Worm (Caenorhabditis elegans) whole organism, L1 larva: ENCODE measurements around the gene lars-1.

Experiments
- C04F5.9 ChIP-seq: sonication (generic microtip); optimal IDR thresholded peaks from 2 replicates; lab custom pipeline; 2016; ENCODE audit warnings: missing genetic modification characterization, missing compliant biosample characterization
- C16A3.4 ChIP-seq: fragments of 150-350 bp; optimal IDR thresholded peaks from 2 replicates; lab custom pipeline; 2014; ENCODE audit warnings: missing biosample characterization, missing genetic modification characterization
- C34B4.2 ChIP-seq: sonication (generic microtip); optimal IDR thresholded peaks from 2 replicates; lab custom pipeline; 2017; ENCODE audit warnings: mild to moderate bottlenecking, missing genetic modification characterization, missing compliant biosample characterization
- aha-1 ChIP-seq: fragments of 150-350 bp; optimal IDR thresholded peaks from 2 replicates; lab custom pipeline; 2014; ENCODE audit warnings: missing biosample characterization, missing genetic modification characterization
- ama-1 ChIP-seq: fragments of 150-350 bp; optimal IDR thresholded peaks from 2 replicates; lab custom pipeline; 2014
- blmp-1 ChIP-seq: fragments of 150-350 bp; optimal IDR thresholded peaks from 2 replicates; lab custom pipeline; 2014; ENCODE audit warnings: missing biosample characterization, missing genetic modification characterization
- ceh-88 ChIP-seq: fragments of 200-800 bp; sonication (Bioruptor generic); IDR thresholded peaks from 2 replicates; pipeline ENCODE4 v1.3.6; 2022; ENCODE audit warnings: missing genetic modification characterization, missing compliant biosample characterization
- dpl-1 ChIP-seq, 3 experiments: fragments of 150-350 bp in 2 of 3; sonication (generic microtip) in 1 of 3; optimal IDR thresholded peaks; 2 replicates each; lab custom pipeline; 2014 to 2017; ENCODE audit warnings: missing biosample characterization in 3 of 3, missing genetic modification characterization in 3 of 3, missing genetic modification reagents in 3 of 3
- dsc-1 ChIP-seq: sonication (generic microtip); optimal IDR thresholded peaks from 2 replicates; lab custom pipeline; 2016; ENCODE audit warnings: mild to moderate bottlenecking, missing genetic modification characterization, missing compliant biosample characterization
- efl-1 ChIP-seq, 4 experiments: fragments of 150-350 bp; optimal IDR thresholded peaks in 3 of 4; peaks in 1 of 4; 1 replicate in 1 of 4; 2 replicates in 3 of 4; lab custom pipeline; 2014; ENCODE audit warnings: missing biosample characterization in 2 of 4, missing genetic modification characterization in 2 of 4, missing genetic modification reagents in 2 of 4
- egl-27 ChIP-seq, 2 experiments: fragments of 150-350 bp in 1 of 2; sonication (generic microtip); optimal IDR thresholded peaks; 3 replicates each; lab custom pipeline; 2017 to 2018; ENCODE audit warnings: missing biosample characterization in 2 of 2, missing genetic modification characterization in 2 of 2, missing genetic modification reagents in 2 of 2
- elt-3 ChIP-seq, 6 experiments: fragments of 150-350 bp in 1 of 6; sonication (generic microtip); optimal IDR thresholded peaks; 2 replicates each; lab custom pipeline; 2017 to 2018; ENCODE audit warnings: missing biosample characterization in 6 of 6, missing genetic modification characterization in 6 of 6, inconsistent platforms in 1 of 6
- ets-5 ChIP-seq: fragments of 200-800 bp; sonication (Bioruptor generic); IDR thresholded peaks from 2 replicates; pipeline ENCODE4 v1.3.6; 2022; ENCODE audit warnings: missing genetic modification characterization, missing compliant biosample characterization
- fkh-10 ChIP-seq: sonication (generic microtip); optimal IDR thresholded peaks from 2 replicates; lab custom pipeline; 2017; ENCODE audit warnings: missing biosample characterization, missing genetic modification reagents, missing genetic modification characterization
- fos-1 ChIP-seq: fragments of 150-350 bp; optimal IDR thresholded peaks from 2 replicates; lab custom pipeline; 2014; ENCODE audit warnings: missing biosample characterization, missing genetic modification characterization
- grh-1 ChIP-seq: fragments of 200-800 bp; sonication (Bioruptor generic); IDR thresholded peaks from 2 replicates; pipeline ENCODE4 v1.3.6; 2022; ENCODE audit warnings: missing genetic modification reagents, missing genetic modification characterization, missing compliant biosample characterization
- hpl-2 ChIP-seq: fragments of 150-350 bp; optimal IDR thresholded peaks from 2 replicates; lab custom pipeline; 2014; ENCODE audit warnings: missing biosample characterization, missing genetic modification reagents, missing genetic modification characterization
- irx-1 ChIP-seq: sonication (generic microtip); optimal IDR thresholded peaks from 2 replicates; lab custom pipeline; 2016; ENCODE audit warnings: missing genetic modification characterization, missing compliant biosample characterization
- isw-1 ChIP-seq: fragments of 200-800 bp; sonication (Bioruptor generic); IDR thresholded peaks from 2 replicates; pipeline ENCODE4 v1.3.6; 2022; ENCODE audit warnings: missing genetic modification characterization, missing compliant biosample characterization
- lin-13 ChIP-seq: fragments of 150-350 bp; optimal IDR thresholded peaks from 2 replicates; lab custom pipeline; 2014; ENCODE audit warnings: missing biosample characterization, missing genetic modification reagents, missing genetic modification characterization
- lin-15B ChIP-seq: fragments of 150-350 bp; sonication (generic microtip); optimal IDR thresholded peaks from 3 replicates; lab custom pipeline; 2014; ENCODE audit warnings: missing biosample characterization, missing genetic modification characterization
- lin-39 ChIP-seq: fragments of 150-350 bp; optimal IDR thresholded peaks from 2 replicates; lab custom pipeline; 2014; ENCODE audit warnings: missing biosample characterization, missing genetic modification reagents, missing genetic modification characterization
- lir-3 ChIP-seq: sonication (generic microtip); optimal IDR thresholded peaks from 2 replicates; lab custom pipeline; 2016; ENCODE audit warnings: mild to moderate bottlenecking, missing genetic modification characterization, moderate library complexity, missing compliant biosample characterization; ENCODE audit not compliant: poor library complexity
- mef-2 ChIP-seq: fragments of 150-350 bp; optimal IDR thresholded peaks from 2 replicates; lab custom pipeline; 2014; ENCODE audit warnings: missing biosample characterization, missing genetic modification characterization
- nhr-12 ChIP-seq: sonication (generic microtip); optimal IDR thresholded peaks from 2 replicates; lab custom pipeline; 2017; ENCODE audit warnings: missing biosample characterization, missing genetic modification characterization
- nhr-237 ChIP-seq: fragments of 150-350 bp; optimal IDR thresholded peaks from 2 replicates; lab custom pipeline; 2014; ENCODE audit warnings: missing biosample characterization, missing genetic modification characterization
- nhr-71 ChIP-seq: sonication (generic microtip); optimal IDR thresholded peaks from 2 replicates; lab custom pipeline; 2016; ENCODE audit warnings: mild to moderate bottlenecking, missing genetic modification characterization, moderate library complexity, missing compliant biosample characterization
- nhr-90 ChIP-seq: sonication (generic microtip); optimal IDR thresholded peaks from 2 replicates; lab custom pipeline; 2016; ENCODE audit warnings: mild to moderate bottlenecking, missing genetic modification characterization, missing compliant biosample characterization; ENCODE audit not compliant: poor library complexity
- swsn-7 ChIP-seq: sonication (generic microtip); optimal IDR thresholded peaks from 2 replicates; lab custom pipeline; 2016; ENCODE audit warnings: missing genetic modification characterization, missing compliant biosample characterization
- tlp-1 ChIP-seq: fragments of 150-350 bp; optimal IDR thresholded peaks from 2 replicates; lab custom pipeline; 2014; ENCODE audit warnings: missing biosample characterization, missing genetic modification characterization
- unc-62 ChIP-seq: fragments of 150-350 bp; optimal IDR thresholded peaks from 2 replicates; lab custom pipeline; 2014; ENCODE audit warnings: missing biosample characterization, missing genetic modification reagents, missing genetic modification characterization
- unc-86 ChIP-seq: sonication (generic microtip); optimal IDR thresholded peaks from 2 replicates; lab custom pipeline; 2016; ENCODE audit warnings: missing genetic modification characterization, missing compliant biosample characterization
- unc-98 ChIP-seq: fragments of 200-800 bp; sonication (Bioruptor generic); IDR thresholded peaks from 2 replicates; pipeline ENCODE4 v1.3.6; 2022; ENCODE audit warnings: missing genetic modification characterization, missing compliant biosample characterization
- vab-15 ChIP-seq: sonication (generic microtip); optimal IDR thresholded peaks from 2 replicates; lab custom pipeline; 2017; ENCODE audit warnings: missing genotype, mild to moderate bottlenecking, missing genetic modification characterization, missing compliant biosample characterization
- xbp-1 ChIP-seq: sonication (generic microtip); optimal IDR thresholded peaks from 2 replicates; lab custom pipeline; 2016; ENCODE audit warnings: missing genetic modification characterization, missing compliant biosample characterization
- zip-4 ChIP-seq: fragments of 200-800 bp; sonication (Bioruptor generic); optimal IDR thresholded peaks from 2 replicates; lab custom pipeline; 2018; ENCODE audit warnings: mild to moderate bottlenecking, missing genetic modification characterization, moderate library complexity, missing compliant biosample characterization
- ztf-4 ChIP-seq: fragments of 150-350 bp; optimal IDR thresholded peaks from 2 replicates; lab custom pipeline; 2014; ENCODE audit warnings: missing biosample characterization, missing genetic modification characterization

The lars-1 gene

DNA sequence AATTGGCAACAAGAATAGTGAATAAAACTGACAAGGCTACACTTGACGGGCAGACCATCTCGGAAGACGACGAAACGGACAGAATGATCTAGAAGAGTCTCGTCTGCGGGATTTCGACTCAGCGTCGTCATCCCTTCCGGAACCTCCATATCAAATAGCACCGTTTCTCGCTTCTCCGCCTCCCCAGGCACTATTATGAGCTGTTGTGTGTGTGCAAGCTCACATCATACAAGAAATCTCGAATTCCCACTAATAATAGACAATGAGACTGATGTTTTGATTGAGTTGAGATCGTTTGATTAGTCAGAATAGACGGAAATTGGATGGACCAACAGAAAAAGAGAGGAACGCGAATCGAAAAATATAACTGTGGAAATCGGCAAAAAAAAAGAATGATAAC, 3.6 kb upstream of the lars-1 start, which contains the start of gene spp-28:
TSS of gene spp-28 (minus strand) at position 101 of the 400 bp plus-strand sequence.
- TF ChIP-seq dsc-1 (tag; lab: Kevin White, UChicago) (no peak), C16A3.4 (tag; lab: Kevin White, UChicago) (no peak), C04F5.9 (tag; lab: Kevin White, UChicago) (no peak), C34B4.2 (tag; lab: Kevin White, UChicago) (no peak), fkh-10 (GFP tag; lab: Kevin White, UChicago) (no peak), efl-1 (optimal IDR thresholded peaks at IDR 0.05; lab: Kevin White, UChicago) (no peak), efl-1 (GFP tag; optimal IDR thresholded peaks at IDR 0.05 in 1 of 2; lab: Kevin White, UChicago) (no peak), grh-1 (no peak), swsn-7 (tag; lab: Kevin White, UChicago) (no peak), xbp-1 (tag; lab: Kevin White, UChicago) (no peak), nhr-12 (tag; lab: Kevin White, UChicago) (no peak), tlp-1 (no peak), ztf-4 (no peak), unc-98 (GFP tag; lab: Robert Waterston, UW) (no peak), hpl-2 (GFP tag; lab: Kevin White, UChicago) (no peak), ets-5 (GFP tag; lab: Robert Waterston, UW) (no peak), nhr-237 (tag; lab: Kevin White, UChicago) (no peak), unc-62 (GFP tag; lab: Kevin White, UChicago) (no peak), lin-39 (no peak), nhr-71 (no peak), dpl-1 (GFP tag; optimal IDR thresholded peaks at IDR 0.05; lab: Kevin White, UChicago) (no peak)

DNA sequence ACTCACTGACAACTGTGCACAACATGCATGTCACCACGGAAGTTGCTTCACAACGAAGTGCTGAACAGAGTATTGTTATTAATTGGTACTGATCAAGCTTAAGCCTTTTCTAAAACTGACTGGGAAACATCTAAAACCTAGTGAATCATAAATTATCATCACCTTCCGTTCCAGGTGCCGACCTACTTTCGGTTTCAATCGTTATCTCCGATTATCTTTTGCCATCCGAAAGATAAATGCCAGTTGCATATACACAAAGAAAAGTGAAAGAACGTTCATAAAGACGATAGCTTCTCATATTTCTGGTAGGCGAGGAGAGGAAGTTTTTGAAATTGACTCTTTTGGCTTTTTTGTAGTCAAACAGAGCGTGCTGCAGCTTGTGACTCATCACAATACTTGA, 3.0 kb upstream of the lars-1 start:
- no peak for TF ChIP-seq tlp-1
- no peak for TF ChIP-seq isw-1 (GFP tag; lab: Robert Waterston, UW)
- no peak for TF ChIP-seq hpl-2 (GFP tag; lab: Kevin White, UChicago)
- no peak for TF ChIP-seq lin-13
- no peak for TF ChIP-seq zip-4 (GFP tag; lab: Kevin White, UChicago)
- TF ChIP-seq elt-3 (tag; optimal IDR thresholded peaks at IDR 0.05; lab: Kevin White, UChicago): peak in 2 of 6 experiments; percentile 50 to 70
- no peak for TF ChIP-seq irx-1 (tag; lab: Kevin White, UChicago)
- TF ChIP-seq blmp-1 (tag; lab: Kevin White, UChicago): peak; percentile 98
- no peak for TF ChIP-seq vab-15
- TF ChIP-seq egl-27 (tag; optimal IDR thresholded peaks at IDR 0.05; lab: Kevin White, UChicago): no peak

DNA sequence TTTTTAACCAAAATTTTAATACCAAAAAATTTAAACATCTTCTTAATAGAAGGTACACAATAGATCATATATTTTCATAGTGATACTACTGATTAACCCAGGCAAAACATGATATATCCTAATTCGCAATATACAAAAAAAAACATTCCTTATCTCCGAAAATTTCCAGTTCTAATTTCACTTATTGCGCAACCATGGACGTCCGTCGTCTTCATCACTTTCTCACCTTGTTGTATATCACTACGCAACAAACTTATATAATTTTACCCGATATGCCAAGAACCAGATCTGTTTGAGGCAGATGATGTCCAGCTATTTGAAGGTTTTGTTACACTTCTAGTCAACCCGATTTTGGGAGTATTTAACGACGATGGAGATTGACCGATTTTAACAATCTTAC, 1.2 kb upstream of the lars-1 start, which contains the start of gene R74.2:
TSS of gene R74.2 (plus strand) at position 316 of the 400 bp plus-strand sequence.
- TF ChIP-seq lin-39: no peak
- peak; percentile 98 for TF ChIP-seq blmp-1 (tag; lab: Kevin White, UChicago)

DNA sequence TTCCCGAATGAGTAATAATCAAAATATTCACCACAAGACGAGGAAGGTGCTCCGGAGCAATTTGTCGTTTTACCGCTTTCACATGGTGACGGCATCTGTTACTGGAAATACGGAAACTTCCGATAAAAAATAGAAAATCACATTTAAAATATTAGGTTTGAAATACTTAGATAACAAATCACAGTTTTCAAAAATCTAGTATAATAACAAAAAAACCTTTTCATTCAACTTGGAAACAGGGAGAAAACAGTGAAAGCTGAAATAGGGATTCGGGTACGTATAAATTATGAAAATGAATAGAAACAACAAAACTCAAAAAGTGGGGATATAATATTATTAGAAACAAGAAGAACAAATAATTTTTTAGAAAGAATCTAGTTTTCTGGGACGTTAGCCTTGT, 5.3 kb downstream of the lars-1 start, which contains the start of gene C16C10.1:
TSS of gene C16C10.1 (minus strand) at position 101 of the 400 bp plus-strand sequence.
- TF ChIP-seq xbp-1 (tag; lab: Kevin White, UChicago) (no peak), ama-1 (lab: Kevin White, UChicago) (no peak), nhr-71 (no peak), lin-15B (tag; lab: Kevin White, UChicago) (no peak), ceh-88 (GFP tag; lab: Robert Waterston, UW) (no peak), unc-62 (GFP tag; lab: Kevin White, UChicago) (no peak), aha-1 (tag; lab: Kevin White, UChicago) (no peak)

DNA sequence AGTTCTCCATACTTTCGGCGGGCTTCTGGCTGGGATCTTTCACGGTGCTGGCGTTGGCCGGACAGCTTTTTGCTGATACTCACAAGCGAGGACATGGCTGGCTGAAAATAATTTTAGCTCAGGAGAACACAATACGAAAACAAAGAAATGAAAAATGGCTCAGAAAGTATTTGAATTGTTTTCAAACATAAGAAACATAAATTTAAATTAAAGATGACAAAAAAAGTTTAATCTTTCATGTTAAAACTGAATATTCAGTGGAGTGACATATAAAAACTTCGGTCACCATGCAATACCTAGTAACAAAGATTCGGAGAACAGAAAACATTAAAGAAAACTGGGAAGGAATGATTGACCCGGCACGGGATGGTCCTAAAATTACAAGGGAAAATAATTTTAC, 8.0 kb downstream of the lars-1 start, which contains the start of gene C16C10.2:
TSS of gene C16C10.2 (minus strand) at position 101 of the 400 bp plus-strand sequence.
- TF ChIP-seq lir-3: no peak
- no peak for TF ChIP-seq swsn-7 (tag; lab: Kevin White, UChicago)
- TF ChIP-seq mef-2 (tag; lab: Kevin White, UChicago): no peak
- no peak for TF ChIP-seq blmp-1 (tag; lab: Kevin White, UChicago)
- no peak for TF ChIP-seq C34B4.2 (tag; lab: Kevin White, UChicago)
- TF ChIP-seq nhr-90 (tag; lab: Kevin White, UChicago): no peak
- no peak for TF ChIP-seq fos-1 (tag; lab: Kevin White, UChicago)
- no peak for TF ChIP-seq unc-86 (tag; lab: Kevin White, UChicago)
